Worm (Caenorhabditis elegans): ENCODE results near the gene mksr-1.

DNA sequence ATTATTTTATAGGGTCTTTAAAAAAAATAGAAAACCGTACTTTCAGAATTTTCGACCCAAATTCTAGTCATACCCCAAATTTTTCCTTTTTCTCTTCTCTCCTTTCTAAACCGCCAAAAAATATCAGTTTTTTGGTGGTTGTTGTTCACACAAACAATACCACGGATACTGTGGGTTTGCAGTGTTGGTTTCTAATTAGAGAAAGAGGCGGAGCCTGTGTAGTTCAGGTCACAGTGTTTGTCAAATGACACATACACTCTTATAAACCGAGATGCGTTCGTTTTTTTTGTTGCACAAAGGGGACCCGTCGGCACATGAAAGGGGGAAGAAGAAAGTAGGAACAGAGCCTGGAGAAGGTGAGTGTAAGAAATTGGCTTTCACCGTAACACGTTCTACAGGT, 3.2 kb upstream of the mksr-1 start, which contains the start of gene lim-6:
- no peak for TF ChIP-seq flt-1 (GFP tag; IDR thresholded peaks at IDR 0.05)
- no peak for TF ChIP-seq tab-1 (GFP tag; IDR thresholded peaks at IDR 0.05)
- TF ChIP-seq cog-1 (tag; optimal IDR thresholded peaks at IDR 0.05): no peak
- no peak for TF ChIP-seq T22C8.4 (GFP tag; IDR thresholded peaks at IDR 0.05)
- TF ChIP-seq med-1 (GFP tag; optimal IDR thresholded peaks at IDR 0.05; ENCODE audit: insufficient read depth): no peak
- TF ChIP-seq klf-2 (GFP tag; conservative IDR thresholded peaks at IDR 0.05): no peak

Measured in whole organism, midembryonic.